Worm (Caenorhabditis elegans) whole organism, mixed stage, embryonic: Measurements from ENCODE around the gene rom-2.

ENCODE experiments used
- M03D4.4 ChIP-seq: sonication (generic microtip); optimal IDR thresholded peaks from 2 replicates; lab custom pipeline; 2017; ENCODE audit warnings: mild to moderate bottlenecking, missing genetic modification characterization, missing compliant biosample characterization
- bed-3 ChIP-seq: fragments of 200-800 bp; sonication (Bioruptor generic); optimal IDR thresholded peaks from 3 replicates; lab custom pipeline; 2018; ENCODE audit warnings: mild to moderate bottlenecking, missing genetic modification characterization, moderate library complexity, missing compliant biosample characterization
- blmp-1 ChIP-seq: fragments of 150-350 bp; optimal IDR thresholded peaks from 2 replicates; lab custom pipeline; 2014; ENCODE audit warnings: missing biosample characterization, missing genetic modification characterization
- ceh-39 ChIP-seq: fragments of 150-350 bp; optimal IDR thresholded peaks from 2 replicates; lab custom pipeline; 2014; ENCODE audit warnings: missing biosample characterization, missing genetic modification characterization
- ceh-43 ChIP-seq: fragments of 200-800 bp; sonication (Bioruptor generic); optimal IDR thresholded peaks from 2 replicates; lab custom pipeline; 2018; ENCODE audit warnings: mild to moderate bottlenecking, missing genetic modification characterization, moderate library complexity, missing compliant biosample characterization
- ceh-83 ChIP-seq: fragments of 200-800 bp; sonication (Bioruptor generic); optimal IDR thresholded peaks from 2 replicates; lab custom pipeline; 2018; ENCODE audit warnings: mild to moderate bottlenecking, missing genetic modification characterization, missing compliant biosample characterization
- ces-1 ChIP-seq: fragments of 150-350 bp; optimal IDR thresholded peaks from 2 replicates; lab custom pipeline; 2014; ENCODE audit warnings: missing biosample characterization, missing genetic modification reagents, missing genetic modification characterization
- cnd-1 ChIP-seq: fragments of 200-800 bp; sonication (Bioruptor generic); optimal IDR thresholded peaks from 2 replicates; lab custom pipeline; 2018; ENCODE audit warnings: mild to moderate bottlenecking, missing genetic modification characterization, missing compliant biosample characterization
- drap-1 ChIP-seq: fragments of 200-800 bp; sonication (Bioruptor generic); optimal IDR thresholded peaks from 3 replicates; lab custom pipeline; 2018; ENCODE audit warnings: mild to moderate bottlenecking, missing genetic modification characterization, missing compliant biosample characterization
- elt-1 ChIP-seq: sonication (generic microtip); optimal IDR thresholded peaks from 2 replicates; lab custom pipeline; 2017; ENCODE audit warnings: missing genetic modification characterization, mild to moderate bottlenecking, missing compliant biosample characterization, antibody characterized with exemption, moderate library complexity, borderline replicate concordance; ENCODE audit not compliant: insufficient read depth
- elt-3 ChIP-seq: fragments of 150-350 bp; optimal IDR thresholded peaks from 2 replicates; lab custom pipeline; 2014; ENCODE audit warnings: missing biosample characterization, missing genetic modification characterization
- flh-1 ChIP-seq: fragments of 200-800 bp; sonication (Bioruptor generic); optimal IDR thresholded peaks from 2 replicates; lab custom pipeline; 2018; ENCODE audit warnings: mild to moderate bottlenecking, missing genetic modification characterization, moderate library complexity, missing compliant biosample characterization
- ham-2 ChIP-seq: fragments of 200-800 bp; sonication (Bioruptor generic); optimal IDR thresholded peaks from 2 replicates; lab custom pipeline; 2018; ENCODE audit warnings: mild to moderate bottlenecking, missing genetic modification characterization, missing compliant biosample characterization
- hlh-1 ChIP-seq: fragments of 150-350 bp; optimal IDR thresholded peaks from 2 replicates; lab custom pipeline; 2014; ENCODE audit warnings: missing biosample characterization, missing genetic modification reagents, missing genetic modification characterization
- lin-13 ChIP-seq: fragments of 150-350 bp; optimal IDR thresholded peaks from 2 replicates; lab custom pipeline; 2014; ENCODE audit warnings: missing biosample characterization, missing genetic modification characterization
- lin-32 ChIP-seq: fragments of 200-800 bp; sonication (Bioruptor generic); optimal IDR thresholded peaks from 2 replicates; lab custom pipeline; 2018; ENCODE audit warnings: mild to moderate bottlenecking, missing genetic modification characterization, missing compliant biosample characterization
- lsy-2 ChIP-seq: fragments of 150-350 bp; optimal IDR thresholded peaks from 2 replicates; lab custom pipeline; 2014; ENCODE audit warnings: missing biosample characterization, missing genetic modification characterization
- mab-5 ChIP-seq: fragments of 150-350 bp; optimal IDR thresholded peaks from 2 replicates; lab custom pipeline; 2014; ENCODE audit warnings: missing biosample characterization, missing genetic modification characterization
- mep-1 ChIP-seq: fragments of 150-350 bp; optimal IDR thresholded peaks from 2 replicates; lab custom pipeline; 2017; ENCODE audit warnings: missing biosample characterization, missing genetic modification reagents, missing genetic modification characterization, inconsistent platforms
- mls-2 ChIP-seq: sonication (generic microtip); optimal IDR thresholded peaks from 2 replicates; lab custom pipeline; 2016; ENCODE audit warnings: mild to moderate bottlenecking, missing genetic modification characterization, moderate library complexity, missing compliant biosample characterization
- nhr-12 ChIP-seq: fragments of 150-350 bp; optimal IDR thresholded peaks from 2 replicates; lab custom pipeline; 2014; ENCODE audit warnings: missing biosample characterization, missing genetic modification characterization
- nhr-2 ChIP-seq: fragments of 150-350 bp; optimal IDR thresholded peaks from 2 replicates; lab custom pipeline; 2014; ENCODE audit warnings: missing biosample characterization, missing genetic modification characterization
- nhr-237 ChIP-seq: fragments of 150-350 bp; optimal IDR thresholded peaks from 2 replicates; lab custom pipeline; 2014; ENCODE audit warnings: missing biosample characterization, missing genetic modification characterization
- nhr-28 ChIP-seq: fragments of 150-350 bp; optimal IDR thresholded peaks from 2 replicates; lab custom pipeline; 2014; ENCODE audit warnings: missing biosample characterization, missing genetic modification characterization
- nhr-76 ChIP-seq: sonication (generic microtip); optimal IDR thresholded peaks from 2 replicates; lab custom pipeline; 2017; ENCODE audit warnings: missing biosample characterization, missing genetic modification characterization
- pha-4 ChIP-seq: fragments of 150-350 bp; optimal IDR thresholded peaks from 2 replicates; lab custom pipeline; 2018; ENCODE audit warnings: missing biosample characterization, missing genetic modification reagents, missing genetic modification characterization
- sem-2 ChIP-seq: fragments of 200-800 bp; sonication (Bioruptor generic); optimal IDR thresholded peaks from 2 replicates; lab custom pipeline; 2018; ENCODE audit warnings: mild to moderate bottlenecking, missing genetic modification characterization, missing compliant biosample characterization
- snpc-4 ChIP-seq: fragments of 150-350 bp; optimal IDR thresholded peaks from 2 replicates; lab custom pipeline; 2014; ENCODE audit warnings: missing biosample characterization, missing genetic modification characterization
- sptf-1 ChIP-seq: sonication (generic microtip); optimal IDR thresholded peaks from 2 replicates; lab custom pipeline; 2017; ENCODE audit warnings: mild to moderate bottlenecking, missing genetic modification characterization, moderate library complexity, missing compliant biosample characterization
- tbx-8 ChIP-seq: fragments of 200-800 bp; sonication (Bioruptor generic); optimal IDR thresholded peaks from 2 replicates; lab custom pipeline; 2018; ENCODE audit warnings: mild to moderate bottlenecking, missing genetic modification characterization, moderate library complexity, missing compliant biosample characterization
- unc-120 ChIP-seq: sonication (generic microtip); optimal IDR thresholded peaks from 2 replicates; lab custom pipeline; 2017; ENCODE audit warnings: missing genetic modification characterization, missing compliant biosample characterization; ENCODE audit not compliant: poor library complexity, severe bottlenecking
- unc-39 ChIP-seq: fragments of 150-350 bp; optimal IDR thresholded peaks from 2 replicates; lab custom pipeline; 2014; ENCODE audit warnings: missing biosample characterization, missing genetic modification characterization
- unc-62 ChIP-seq: fragments of 150-350 bp; optimal IDR thresholded peaks from 2 replicates; lab custom pipeline; 2014; ENCODE audit warnings: missing biosample characterization, missing genetic modification reagents, missing genetic modification characterization
- zip-8 ChIP-seq: fragments of 150-350 bp; optimal IDR thresholded peaks from 2 replicates; lab custom pipeline; 2014; ENCODE audit warnings: missing biosample characterization, missing genetic modification characterization
- ztf-11 ChIP-seq: fragments of 150-350 bp; optimal IDR thresholded peaks from 2 replicates; lab custom pipeline; 2014; ENCODE audit warnings: missing biosample characterization, missing genetic modification characterization

rom-2 gene

DNA sequence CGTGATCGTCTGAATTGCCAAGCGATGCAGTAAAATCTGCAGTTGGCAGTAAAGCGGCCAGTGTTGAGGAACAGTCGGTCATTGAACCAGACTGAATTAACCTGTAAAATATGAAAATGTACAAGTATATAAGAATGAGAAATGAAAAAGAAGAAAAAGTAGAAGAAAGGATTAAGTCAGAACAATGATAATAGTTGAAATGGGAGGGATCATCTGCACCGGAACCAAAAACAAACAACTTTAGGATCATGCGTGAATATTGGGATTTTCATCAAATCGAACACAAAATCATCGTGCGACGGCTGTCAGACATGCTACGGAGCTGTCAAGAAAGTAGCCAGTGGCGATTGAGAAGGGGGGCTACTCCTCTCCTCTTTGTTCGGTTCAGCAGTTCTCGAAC lies 41.6 kb upstream of the rom-2 start, which contains the start of gene gei-13:
Gene gei-13 (minus strand): TSS at position 101 of the 400 bp plus-strand sequence.
- TF ChIP-seq ham-2 = no peak
- no peak for TF ChIP-seq nhr-76
- TF ChIP-seq nhr-28 (tag; lab: Kevin White, UChicago) = no peak
- no peak for TF ChIP-seq ceh-39 (tag; lab: Kevin White, UChicago)
- no peak for TF ChIP-seq pha-4 (tag; lab: Kevin White, UChicago)
- TF ChIP-seq zip-8 (tag; lab: Kevin White, UChicago) = no peak
- no peak for TF ChIP-seq hlh-1 (tag; lab: Kevin White, UChicago)
- no peak for TF ChIP-seq nhr-237
- no peak for TF ChIP-seq unc-62 (GFP tag; lab: Kevin White, UChicago)
- no peak for TF ChIP-seq tbx-8 (GFP tag; lab: Kevin White, UChicago)
- TF ChIP-seq ces-1 = no peak
- no peak for TF ChIP-seq drap-1 (GFP tag; lab: Kevin White, UChicago)
- TF ChIP-seq unc-120 (tag; lab: Kevin White, UChicago) = no peak
- TF ChIP-seq snpc-4 = no peak
- no peak for TF ChIP-seq ceh-83 (GFP tag; lab: Kevin White, UChicago)
- TF ChIP-seq lin-13 (tag; lab: Kevin White, UChicago) = no peak
- TF ChIP-seq sptf-1 = no peak

DNA sequence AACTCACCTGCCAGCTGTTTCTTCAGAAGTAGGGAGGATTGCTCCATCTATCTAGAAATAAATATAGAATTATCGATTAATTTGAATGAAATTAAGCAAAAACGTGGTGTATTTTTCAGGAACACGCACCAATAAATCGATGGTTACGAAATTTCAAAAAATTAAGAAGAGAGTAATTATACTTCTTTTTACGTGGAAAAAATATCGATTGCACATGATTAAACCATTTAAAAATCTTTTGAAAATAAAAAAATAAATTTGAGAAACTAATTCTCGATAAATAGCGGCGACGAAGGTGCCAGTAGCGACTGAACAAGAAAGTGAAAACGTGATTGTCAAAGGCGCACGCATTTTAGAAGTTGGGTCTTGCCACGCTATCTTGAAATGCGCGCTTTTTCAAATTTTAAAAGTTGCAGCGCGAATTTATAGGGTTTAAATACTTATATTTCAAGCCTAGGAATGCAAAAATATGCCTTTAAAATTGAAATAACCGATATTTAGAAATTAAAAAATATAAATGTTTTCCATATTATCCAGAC lies 35.7 kb upstream of the rom-2 start, which contains the start of gene ubc-7:
Gene ubc-7 (minus strand): TSS at position 51 of the 539 bp plus-strand sequence.
- TF ChIP-seq unc-120 (tag; lab: Kevin White, UChicago) (peak; percentile 5), nhr-76 (no peak), unc-39 (no peak), ztf-11 (tag; lab: Kevin White, UChicago) (no peak), ceh-83 (GFP tag; lab: Kevin White, UChicago) (no peak), ces-1 (peak; percentile 67), nhr-237 (peak; percentile 63), lsy-2 (tag; lab: Kevin White, UChicago) (peak; percentile 77), lin-32 (GFP tag; lab: Kevin White, UChicago) (no peak), zip-8 (tag; lab: Kevin White, UChicago) (no peak), sem-2 (GFP tag; lab: Kevin White, UChicago) (no peak), unc-62 (GFP tag; lab: Kevin White, UChicago) (no peak), lin-13 (tag; lab: Kevin White, UChicago) (peak; percentile 8), nhr-28 (tag; lab: Kevin White, UChicago) (no peak), mab-5 (peak; percentile 19), M03D4.4 (tag; lab: Kevin White, UChicago) (no peak), flh-1 (GFP tag; lab: Kevin White, UChicago) (no peak), nhr-12 (tag; lab: Kevin White, UChicago) (no peak), ceh-43 (GFP tag; lab: Kevin White, UChicago) (no peak), pha-4 (tag; lab: Kevin White, UChicago) (peak; percentile 70), bed-3 (GFP tag; lab: Kevin White, UChicago) (no peak), elt-1 (tag; lab: Kevin White, UChicago) (no peak), drap-1 (GFP tag; lab: Kevin White, UChicago) (no peak), mep-1 (tag; lab: Kevin White, UChicago) (peak; percentile 75), ham-2 (no peak), tbx-8 (GFP tag; lab: Kevin White, UChicago) (no peak), hlh-1 (tag; lab: Kevin White, UChicago) (no peak), elt-3 (tag; lab: Kevin White, UChicago) (no peak), cnd-1 (no peak), sptf-1 (peak; percentile 13), ceh-39 (tag; lab: Kevin White, UChicago) (no peak), mls-2 (tag; lab: Kevin White, UChicago) (no peak), blmp-1 (tag; lab: Kevin White, UChicago) (peak; percentile 85), snpc-4 (no peak), nhr-2 (tag; lab: Kevin White, UChicago) (no peak)

DNA sequence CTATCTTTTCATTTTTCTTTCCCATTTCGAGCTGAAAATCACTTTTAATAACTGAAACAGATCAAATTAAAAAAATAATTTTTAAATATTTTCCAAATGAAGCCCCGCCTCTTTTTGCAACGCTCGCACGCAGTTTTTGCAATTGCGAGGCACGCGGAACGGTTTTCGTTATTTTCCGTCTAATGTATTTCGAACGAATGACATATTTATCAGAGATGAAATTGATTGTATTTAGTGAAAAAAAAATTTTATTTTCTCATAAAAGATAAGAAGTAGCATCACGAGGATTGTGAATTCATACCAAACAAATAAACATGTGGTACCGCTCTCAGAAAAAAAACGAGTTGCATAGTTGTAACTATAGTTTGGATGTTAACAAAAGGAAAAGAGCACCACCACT lies 34.4 kb upstream of the rom-2 start, which contains the start of gene rpac-19:
Gene rpac-19 (minus strand): TSS at position 31 of the 400 bp plus-strand sequence.
- TF ChIP-seq elt-1 (tag; lab: Kevin White, UChicago) = no peak
- TF ChIP-seq tbx-8 (GFP tag; lab: Kevin White, UChicago) = no peak
- TF ChIP-seq lin-32 (GFP tag; lab: Kevin White, UChicago) = no peak
- TF ChIP-seq cnd-1 = peak; percentile 13
- TF ChIP-seq drap-1 (GFP tag; lab: Kevin White, UChicago) = no peak
- TF ChIP-seq mab-5 = peak; percentile 17
- TF ChIP-seq sptf-1 = peak; percentile 73
- no peak for TF ChIP-seq pha-4 (tag; lab: Kevin White, UChicago)
- TF ChIP-seq snpc-4 = no peak
- TF ChIP-seq flh-1 (GFP tag; lab: Kevin White, UChicago) = no peak
- peak; percentile 71 for TF ChIP-seq blmp-1 (tag; lab: Kevin White, UChicago)
- peak; percentile 29 for TF ChIP-seq ceh-39 (tag; lab: Kevin White, UChicago)
- TF ChIP-seq unc-39 = no peak
- TF ChIP-seq ceh-83 (GFP tag; lab: Kevin White, UChicago) = no peak
- TF ChIP-seq ces-1 = no peak
- no peak for TF ChIP-seq elt-3 (tag; lab: Kevin White, UChicago)
- TF ChIP-seq nhr-237 = no peak
- peak; percentile 47 for TF ChIP-seq ceh-43 (GFP tag; lab: Kevin White, UChicago)
- TF ChIP-seq ztf-11 (tag; lab: Kevin White, UChicago) = no peak
- TF ChIP-seq nhr-12 (tag; lab: Kevin White, UChicago) = no peak
- no peak for TF ChIP-seq nhr-28 (tag; lab: Kevin White, UChicago)
- no peak for TF ChIP-seq unc-62 (GFP tag; lab: Kevin White, UChicago)
- TF ChIP-seq mep-1 (tag; lab: Kevin White, UChicago) = peak; percentile 77
- peak; percentile 9 for TF ChIP-seq sem-2 (GFP tag; lab: Kevin White, UChicago)
- peak; percentile 69 for TF ChIP-seq M03D4.4 (tag; lab: Kevin White, UChicago)
- TF ChIP-seq nhr-76 = peak; percentile 20
- peak; percentile 47 for TF ChIP-seq bed-3 (GFP tag; lab: Kevin White, UChicago)
- TF ChIP-seq ham-2 = no peak
- TF ChIP-seq lin-13 (tag; lab: Kevin White, UChicago) = no peak
- no peak for TF ChIP-seq zip-8 (tag; lab: Kevin White, UChicago)
- TF ChIP-seq hlh-1 (tag; lab: Kevin White, UChicago) = no peak
- peak; percentile 19 for TF ChIP-seq nhr-2 (tag; lab: Kevin White, UChicago)
- peak; percentile 30 for TF ChIP-seq lsy-2 (tag; lab: Kevin White, UChicago)
- TF ChIP-seq mls-2 (tag; lab: Kevin White, UChicago) = peak; percentile 53
- peak; percentile 32 for TF ChIP-seq unc-120 (tag; lab: Kevin White, UChicago)
